Fruit fly (Drosophila melanogaster) whole organism: ENCODE data around the gene Neto.

ENCODE experiments used
- CG8478 ChIP-seq: fragments of >200 bp; optimal IDR thresholded peaks from 2 replicates; lab custom pipeline; 2018; ENCODE audit warnings: inconsistent platforms
- psq ChIP-seq: fragments of >200 bp; optimal IDR thresholded peaks from 2 replicates; lab custom pipeline; 2017

DNA sequence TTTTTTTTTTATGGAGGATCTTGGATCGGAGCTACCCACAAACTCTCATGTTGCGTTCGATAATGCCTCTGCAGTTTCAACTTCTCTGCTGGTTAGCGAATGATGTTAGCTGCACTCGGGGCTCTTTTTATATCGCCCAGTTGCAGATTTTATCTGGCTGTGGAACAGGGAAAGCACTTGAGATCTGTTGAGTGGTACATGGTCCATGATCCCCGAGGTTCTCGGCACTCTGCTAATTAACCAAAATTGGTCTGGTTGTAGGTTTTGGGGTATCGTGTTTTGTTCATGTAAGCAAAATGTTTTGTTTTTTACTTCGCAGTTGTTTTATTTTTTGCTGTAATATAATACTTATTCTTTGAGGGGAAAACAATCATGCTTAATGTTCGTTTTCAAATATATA is 11.9 kb downstream of the Neto start, which contains the start of gene CG34324:
- TF ChIP-seq psq (lab: Kevin White, UChicago) (no peak), CG8478 (lab: Kevin White, UChicago) (no peak)
